Fruit fly (Drosophila melanogaster): ENCODE measurements around the gene CG42816.
A peak's percentile ranks its signal among the peaks of the same experiment; 100 is the strongest.

The CG42816 gene

dm6 chr3L:17804511-17804910 is 7.1 kb upstream of the CG42816 start, which contains the start of gene ais (continued):
- TF ChIP-seq CG17361 (GFP tag; IDR thresholded peaks at IDR 0.05) (no peak), CG1529 (GFP tag; optimal IDR thresholded peaks at IDR 0.05) (no peak), Six4 (GFP tag; optimal IDR thresholded peaks at IDR 0.05) (no peak), CG4282 (GFP tag; optimal IDR thresholded peaks at IDR 0.05) (no peak), rib (GFP tag; IDR thresholded peaks at IDR 0.05) (no peak), CG18619 (GFP tag; optimal IDR thresholded peaks at IDR 0.05) (no peak), Optix (GFP tag; IDR thresholded peaks at IDR 0.05) (no peak), Dip3 (GFP tag; optimal IDR thresholded peaks at IDR 0.05) (no peak), prd (optimal IDR thresholded peaks at IDR 0.05) (no peak), prd (GFP tag; IDR thresholded peaks at IDR 0.05) (no peak), TFAM (GFP tag; optimal IDR thresholded peaks at IDR 0.05) (no peak), Kr (GFP tag; optimal IDR thresholded peaks at IDR 0.05) (no peak), CG3281 (GFP tag; optimal IDR thresholded peaks at IDR 0.05) (no peak), grn (GFP tag; optimal IDR thresholded peaks at IDR 0.05) (no peak), CG3726 (GFP tag; IDR thresholded peaks at IDR 0.05) (no peak), trh (GFP tag; optimal IDR thresholded peaks at IDR 0.05) (no peak), CG7987 (GFP tag; optimal IDR thresholded peaks at IDR 0.05) (no peak), gce (GFP tag; IDR thresholded peaks at IDR 0.05) (no peak), Tbp (GFP tag; optimal IDR thresholded peaks at IDR 0.05) (no peak), CG11247 (GFP tag; IDR thresholded peaks at IDR 0.05) (no peak), vnd (GFP tag; IDR thresholded peaks at IDR 0.05; ENCODE audit: partially characterized antibody) (no peak), Sry-β (GFP tag; optimal IDR thresholded peaks at IDR 0.05) (no peak), sisA (GFP tag; IDR thresholded peaks at IDR 0.05) (no peak), pan (optimal IDR thresholded peaks at IDR 0.05) (no peak), pan (GFP tag; optimal IDR thresholded peaks at IDR 0.05 in 1 of 2, IDR thresholded peaks at IDR 0.05 in 1 of 2) (no peak), fd3F (GFP tag; optimal IDR thresholded peaks at IDR 0.05) (no peak), CG17802 (tag; optimal IDR thresholded peaks at IDR 0.05) (no peak), jumu (GFP tag; optimal IDR thresholded peaks at IDR 0.05) (no peak), so (GFP tag; IDR thresholded peaks at IDR 0.05) (no peak), mld (GFP tag; IDR thresholded peaks at IDR 0.05; ENCODE audit: partially characterized antibody) (no peak), Ada2b (GFP tag; IDR thresholded peaks at IDR 0.05) (no peak), CrebB (tag; optimal IDR thresholded peaks at IDR 0.05) (no peak), pb (GFP tag; optimal IDR thresholded peaks at IDR 0.05) (no peak), CG9609 (GFP tag; optimal IDR thresholded peaks at IDR 0.05) (no peak), CG11456 (GFP tag; IDR thresholded peaks at IDR 0.05) (no peak), CG6254 (GFP tag; optimal IDR thresholded peaks at IDR 0.05) (no peak), CG7271 (tag; optimal IDR thresholded peaks at IDR 0.05) (no peak), corto (GFP tag; optimal IDR thresholded peaks at IDR 0.05) (no peak), dpn (GFP tag; optimal IDR thresholded peaks at IDR 0.05) (peak in 1 of 2 experiments; percentile 10), pum (GFP tag; optimal IDR thresholded peaks at IDR 0.05) (no peak), CG17612 (GFP tag; IDR thresholded peaks at IDR 0.05) (no peak), CG30403 (GFP tag; optimal IDR thresholded peaks at IDR 0.05) (peak; percentile 40), MTF-1 (GFP tag; optimal IDR thresholded peaks at IDR 0.05; ENCODE audit: borderline replicate concordance) (no peak), peb (GFP tag; IDR thresholded peaks at IDR 0.05) (no peak), lbe (GFP tag; optimal IDR thresholded peaks at IDR 0.05) (no peak), Atf6 (GFP tag; IDR thresholded peaks at IDR 0.05) (no peak), CG30020 (tag; optimal IDR thresholded peaks at IDR 0.05) (no peak), zen (tag; optimal IDR thresholded peaks at IDR 0.05) (peak; percentile 4), cato (GFP tag; optimal IDR thresholded peaks at IDR 0.05; ENCODE audit: borderline replicate concordance) (no peak), CG2889 (GFP tag; IDR thresholded peaks at IDR 0.05) (no peak), CG6272 (GFP tag; IDR thresholded peaks at IDR 0.05) (no peak), zfh2 (GFP tag; optimal IDR thresholded peaks at IDR 0.05) (peak; percentile 11), Antp (GFP tag; optimal IDR thresholded peaks at IDR 0.05) (no peak), salm (tag; optimal IDR thresholded peaks at IDR 0.05) (no peak)

All from whole organism, embryonic.